Fruit fly (Drosophila melanogaster): ENCODE data around the gene CG2794.

Gene CG2794

dm6 chr2L:563769-564550 lies at the start of gene CG2794, which contains the start of gene uncNacbeta:
Gene CG2794, plus strand, starts transcription at chr2L:564163.
Gene uncNacbeta, minus strand, starts transcription at chr2L:563819.
- no peak for TF ChIP-seq CG9705 (GFP tag; optimal IDR thresholded peaks at IDR 0.05)
- no peak for TF ChIP-seq GATAd (GFP tag; optimal IDR thresholded peaks at IDR 0.05)
- TF ChIP-seq Dif (GFP tag; optimal IDR thresholded peaks at IDR 0.05; ENCODE audit: partially characterized antibody), result no peak
- TF ChIP-seq h (GFP tag; optimal IDR thresholded peaks at IDR 0.05), result no peak
- TF ChIP-seq HLH106 (tag; optimal IDR thresholded peaks at IDR 0.05), result no peak
- peak in 1 of 2 experiments; percentile 25 for TF ChIP-seq foxo (GFP tag; optimal IDR thresholded peaks at IDR 0.05)
- TF ChIP-seq sv (GFP tag; optimal IDR thresholded peaks at IDR 0.05), result no peak
- no peak for TF ChIP-seq tai (GFP tag; optimal IDR thresholded peaks at IDR 0.05)
- TF ChIP-seq woc (GFP tag; optimal IDR thresholded peaks at IDR 0.05), result no peak
- TF ChIP-seq Abd-B (GFP tag; optimal IDR thresholded peaks at IDR 0.05), result no peak
- TF ChIP-seq N (GFP tag; optimal IDR thresholded peaks at IDR 0.05), result no peak
- TF ChIP-seq Myc (optimal IDR thresholded peaks at IDR 0.05), result peak; percentile 91
- no peak for TF ChIP-seq CG32264 (GFP tag; optimal IDR thresholded peaks at IDR 0.05)
- no peak for TF ChIP-seq Jra (GFP tag; optimal IDR thresholded peaks at IDR 0.05)

dm6 chr2L:516032-516993 lies 47.6 kb upstream of the CG2794 start:
- TF ChIP-seq Rel (GFP tag; optimal IDR thresholded peaks at IDR 0.05) (no peak), Rel (tag; optimal IDR thresholded peaks at IDR 0.05) (peak; percentile 64), jim (GFP tag; optimal IDR thresholded peaks at IDR 0.05) (no peak), h (GFP tag; optimal IDR thresholded peaks at IDR 0.05) (peak; percentile 61), fru (GFP tag; optimal IDR thresholded peaks at IDR 0.05) (peak; percentile 62), Hnf4 (GFP tag; optimal IDR thresholded peaks at IDR 0.05) (peak; percentile 32), Dif (GFP tag; optimal IDR thresholded peaks at IDR 0.05; ENCODE audit: partially characterized antibody) (peak; percentile 42), Sp1 (GFP tag; optimal IDR thresholded peaks at IDR 0.05) (peak; percentile 57), Hr78 (GFP tag; optimal IDR thresholded peaks at IDR 0.05) (no peak), lola (GFP tag; optimal IDR thresholded peaks at IDR 0.05) (no peak), pan (optimal IDR thresholded peaks at IDR 0.05) (no peak), N (GFP tag; optimal IDR thresholded peaks at IDR 0.05) (no peak), OdsH (GFP tag; optimal IDR thresholded peaks at IDR 0.05) (peak; percentile 56), tai (GFP tag; optimal IDR thresholded peaks at IDR 0.05) (no peak), Vsx2 (GFP tag; optimal IDR thresholded peaks at IDR 0.05; ENCODE audit: partially characterized antibody) (no peak), Jra (GFP tag; optimal IDR thresholded peaks at IDR 0.05) (no peak), Myc (optimal IDR thresholded peaks at IDR 0.05) (no peak), HLH106 (tag; optimal IDR thresholded peaks at IDR 0.05) (peak; percentile 55), CG32264 (GFP tag; optimal IDR thresholded peaks at IDR 0.05) (no peak), sv (GFP tag; optimal IDR thresholded peaks at IDR 0.05) (peak; percentile 45), Abd-B (GFP tag; optimal IDR thresholded peaks at IDR 0.05) (no peak), psq (GFP tag; optimal IDR thresholded peaks at IDR 0.05) (peak; percentile 52), CG9705 (GFP tag; optimal IDR thresholded peaks at IDR 0.05) (no peak), dl (GFP tag; optimal IDR thresholded peaks at IDR 0.05; ENCODE audit: insufficient read depth in 1 of 2, partially characterized antibody in 2 of 2) (peak in 1 of 2 experiments; percentile 46), Hr83 (GFP tag; optimal IDR thresholded peaks at IDR 0.05; ENCODE audit: poor library complexity, severe bottlenecking) (no peak), foxo (GFP tag; optimal IDR thresholded peaks at IDR 0.05) (peak in 1 of 2 experiments; percentile 59), usp (GFP tag; optimal IDR thresholded peaks at IDR 0.05) (no peak), brk (GFP tag; optimal IDR thresholded peaks at IDR 0.05) (no peak), Dfd (GFP tag; optimal IDR thresholded peaks at IDR 0.05) (peak; percentile 70), CrebA (GFP tag; optimal IDR thresholded peaks at IDR 0.05; ENCODE audit: borderline replicate concordance) (no peak), woc (GFP tag; optimal IDR thresholded peaks at IDR 0.05) (peak; percentile 23), br (GFP tag; optimal IDR thresholded peaks at IDR 0.05) (peak; percentile 71), ey (GFP tag; optimal IDR thresholded peaks at IDR 0.05) (peak; percentile 49), sage (GFP tag; optimal IDR thresholded peaks at IDR 0.05) (no peak), rgr (GFP tag; optimal IDR thresholded peaks at IDR 0.05) (peak; percentile 58), dmrt93B (GFP tag; optimal IDR thresholded peaks at IDR 0.05) (peak; percentile 33), Mio (GFP tag; optimal IDR thresholded peaks at IDR 0.05) (no peak), GATAd (GFP tag; optimal IDR thresholded peaks at IDR 0.05) (no peak), dsf (GFP tag; optimal IDR thresholded peaks at IDR 0.05; ENCODE audit: borderline replicate concordance) (no peak)
